Worm (Caenorhabditis elegans): Measurements from ENCODE around the gene emb-4.
A peak's percentile ranks its signal among the peaks of the same experiment; 100 is the strongest.

Gene emb-4

DNA sequence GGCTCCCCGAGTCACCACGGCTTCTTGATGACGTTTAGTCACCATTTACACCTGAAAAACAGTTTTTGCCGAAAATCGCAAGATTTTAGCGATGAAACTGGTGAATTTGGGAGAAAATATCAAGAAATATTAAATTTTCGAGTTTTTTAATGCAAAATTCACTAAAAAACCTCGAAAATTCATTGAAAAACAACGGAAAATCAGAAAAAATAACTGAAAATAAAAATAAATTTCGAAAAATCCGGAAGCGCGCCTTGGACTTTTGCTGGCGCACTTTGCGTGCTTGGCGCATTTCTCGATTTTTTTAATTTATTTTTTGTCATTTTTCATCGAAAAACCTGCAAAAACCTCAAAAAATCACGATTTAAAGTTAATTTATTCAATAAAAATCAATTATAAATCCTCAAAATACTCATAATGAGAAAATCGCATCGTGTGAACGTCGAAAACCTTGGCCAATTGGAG, at the start of gene emb-4:
Gene emb-4 (minus strand): TSS at position 51 of the 465 bp plus-strand sequence.
- no peak for TF ChIP-seq ztf-16 (tag; optimal IDR thresholded peaks at IDR 0.05)
- no peak for TF ChIP-seq hlh-30 (tag; optimal IDR thresholded peaks at IDR 0.05; ENCODE audit: insufficient read depth)
- no peak for TF ChIP-seq hlh-6 (tag; optimal IDR thresholded peaks at IDR 0.05)
- TF ChIP-seq ceh-18 (tag; optimal IDR thresholded peaks at IDR 0.05), result no peak
- TF ChIP-seq nhr-11 (tag; optimal IDR thresholded peaks at IDR 0.05), result no peak
- TF ChIP-seq dmd-4 (tag; optimal IDR thresholded peaks at IDR 0.05; ENCODE audit: borderline replicate concordance), result no peak
- no peak for TF ChIP-seq T23F11.4 (GFP tag; optimal IDR thresholded peaks at IDR 0.05)
- TF ChIP-seq nfya-1 (tag; optimal IDR thresholded peaks at IDR 0.05), result no peak
- TF ChIP-seq fax-1 (tag; optimal IDR thresholded peaks at IDR 0.05), result no peak
- no peak for TF ChIP-seq unc-42 (tag; optimal IDR thresholded peaks at IDR 0.05)
- no peak for TF ChIP-seq tbx-2 (tag; optimal IDR thresholded peaks at IDR 0.05)
- no peak for TF ChIP-seq lin-11 (tag; optimal IDR thresholded peaks at IDR 0.05)
- TF ChIP-seq ceh-48 (tag; optimal IDR thresholded peaks at IDR 0.05), result no peak
- TF ChIP-seq Y22D7AL.16 (tag; optimal IDR thresholded peaks at IDR 0.05), result no peak
- no peak for TF ChIP-seq pax-1 (tag; optimal IDR thresholded peaks at IDR 0.05)
- TF ChIP-seq F13H6.1 (tag; optimal IDR thresholded peaks at IDR 0.05), result no peak

DNA sequence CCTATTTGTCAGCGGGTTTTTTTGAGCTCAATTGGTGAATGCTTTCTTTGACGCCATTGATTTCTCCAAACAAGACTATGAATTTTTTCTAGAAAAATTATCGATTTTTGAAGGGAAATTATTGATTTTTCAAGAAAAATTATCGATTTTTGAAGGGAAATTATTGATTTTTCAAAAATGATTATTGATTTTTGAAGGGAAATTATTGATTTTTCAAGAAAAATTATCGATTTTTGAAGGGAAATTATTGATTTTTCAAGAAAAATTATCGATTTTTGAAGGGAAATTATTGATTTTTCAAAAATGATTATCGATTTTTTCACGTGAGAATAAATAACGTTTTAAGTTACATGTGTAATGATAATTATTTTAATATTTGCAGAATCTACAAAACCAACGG, 46.1 kb upstream of the emb-4 start:
- TF ChIP-seq ceh-48 (tag; optimal IDR thresholded peaks at IDR 0.05), result peak; percentile 53

- TF ChIP-seq ceh-6 (GFP tag; optimal IDR thresholded peaks at IDR 0.05) (no peak), pha-4 (tag; optimal IDR thresholded peaks at IDR 0.05) (no peak)
These were observed 45.6 kb upstream of the emb-4 start, which contains the start of gene Y80D3A.8 for ce11 chrV:18940341-18940740. Gene Y80D3A.8 (plus strand): TSS chrV:18940641.

DNA sequence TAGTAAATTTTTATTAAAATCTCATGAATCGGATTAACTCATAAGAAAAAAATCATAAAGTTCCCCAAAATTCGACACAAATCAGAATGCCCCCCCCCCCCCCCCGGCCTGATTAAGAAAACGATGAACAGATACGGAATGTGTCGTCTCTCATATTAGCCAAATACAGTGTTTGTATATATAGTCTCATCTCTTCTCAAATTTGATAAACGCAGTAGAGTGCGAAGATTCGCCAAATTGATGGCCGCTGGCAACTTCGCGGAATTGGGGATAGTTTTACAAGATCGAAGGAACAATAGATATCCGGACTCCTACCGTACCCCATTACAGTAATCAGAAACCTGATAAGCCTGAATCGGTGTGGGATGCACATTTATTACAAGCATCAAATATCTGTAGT, 42.8 kb upstream of the emb-4 start:
- no peak for TF ChIP-seq madf-2 (tag; optimal IDR thresholded peaks at IDR 0.05)
- TF ChIP-seq pros-1 (tag; optimal IDR thresholded peaks at IDR 0.05), result no peak
- TF ChIP-seq zip-5 (tag; optimal IDR thresholded peaks at IDR 0.05), result no peak
- no peak for TF ChIP-seq dmd-4 (tag; optimal IDR thresholded peaks at IDR 0.05; ENCODE audit: borderline replicate concordance)
- no peak for TF ChIP-seq K09A11.1 (tag; optimal IDR thresholded peaks at IDR 0.05; ENCODE audit: insufficient read depth)
- TF ChIP-seq pax-1 (tag; optimal IDR thresholded peaks at IDR 0.05), result no peak
- no peak for TF ChIP-seq lin-11 (tag; optimal IDR thresholded peaks at IDR 0.05)

- TF ChIP-seq nhr-11 (tag; optimal IDR thresholded peaks at IDR 0.05) (peak; percentile 6), ceh-19 (GFP tag; optimal IDR thresholded peaks at IDR 0.05) (no peak), ama-1 (optimal IDR thresholded peaks at IDR 0.05) (no peak)
These were observed 39.8 kb upstream of the emb-4 start for ce11 chrV:18934539-18934938.

ce11 chrV:18931279-18931678, 36.5 kb upstream of the emb-4 start, which contains the start of gene ptr-22:
Gene ptr-22 (minus strand): TSS chrV:18931379.
- TF ChIP-seq T23F11.4 (GFP tag; optimal IDR thresholded peaks at IDR 0.05) (no peak), che-1 (tag; optimal IDR thresholded peaks at IDR 0.05) (no peak), ztf-16 (tag; optimal IDR thresholded peaks at IDR 0.05) (no peak), lim-6 (tag; optimal IDR thresholded peaks at IDR 0.05) (no peak), zip-5 (tag; optimal IDR thresholded peaks at IDR 0.05) (no peak), F13H6.1 (tag; optimal IDR thresholded peaks at IDR 0.05) (no peak), dmd-4 (tag; optimal IDR thresholded peaks at IDR 0.05; ENCODE audit: borderline replicate concordance) (no peak), Y22D7AL.16 (tag; optimal IDR thresholded peaks at IDR 0.05) (no peak), pros-1 (tag; optimal IDR thresholded peaks at IDR 0.05) (no peak), elt-4 (tag; optimal IDR thresholded peaks at IDR 0.05) (no peak), dve-1 (tag; optimal IDR thresholded peaks at IDR 0.05) (no peak), sox-4 (tag; optimal IDR thresholded peaks at IDR 0.05) (no peak)

ce11 chrV:18930748-18931147, 36.0 kb upstream of the emb-4 start:
- no peak for TF ChIP-seq sox-2 (GFP tag; IDR thresholded peaks at IDR 0.05)
- TF ChIP-seq tbx-2 (tag; optimal IDR thresholded peaks at IDR 0.05), result no peak
- no peak for TF ChIP-seq fkh-6 (tag; optimal IDR thresholded peaks at IDR 0.05)
- no peak for TF ChIP-seq elt-2 (tag; optimal IDR thresholded peaks at IDR 0.05)
- no peak for TF ChIP-seq ceh-22 (tag; optimal IDR thresholded peaks at IDR 0.05)
- no peak for TF ChIP-seq pag-3 (tag; optimal IDR thresholded peaks at IDR 0.05; ENCODE audit: borderline replicate concordance)
- no peak for TF ChIP-seq ceh-6 (GFP tag; optimal IDR thresholded peaks at IDR 0.05)
- no peak for TF ChIP-seq ref-2 (tag; optimal IDR thresholded peaks at IDR 0.05)
- TF ChIP-seq hlh-8 (tag; optimal IDR thresholded peaks at IDR 0.05), result no peak
- TF ChIP-seq ceh-31 (tag; optimal IDR thresholded peaks at IDR 0.05), result no peak
- no peak for TF ChIP-seq ceh-9 (tag; optimal IDR thresholded peaks at IDR 0.05)
- no peak for TF ChIP-seq pros-1 (tag; optimal IDR thresholded peaks at IDR 0.05)
- TF ChIP-seq unc-55 (GFP tag; optimal IDR thresholded peaks at IDR 0.05), result no peak

Data from whole organism, late embryonic.